Fruit fly (Drosophila melanogaster) whole organism, adult: ENCODE measurements around the gene CG15480.

Experiments
- CG12768 ChIP-seq: fragments of 200-800 bp; sonication (Bioruptor generic); optimal IDR thresholded peaks from 2 replicates; lab custom pipeline; 2017; ENCODE audit warnings: missing biosample characterization, missing genetic modification characterization, mild to moderate bottlenecking, moderate library complexity, missing genetic modification reagents
- CG14711 ChIP-seq: fragments of 200-800 bp; sonication (Bioruptor generic); optimal IDR thresholded peaks from 2 replicates; lab custom pipeline; 2018; ENCODE audit warnings: missing biosample characterization, mild to moderate bottlenecking, missing genetic modification characterization, moderate library complexity
- CG1620 ChIP-seq: fragments of 200-800 bp; sonication (Bioruptor generic); optimal IDR thresholded peaks from 2 replicates; lab custom pipeline; 2016; ENCODE audit warnings: missing biosample characterization, missing genetic modification characterization
- CG33017 ChIP-seq: fragments of 200-800 bp; sonication (Bioruptor generic); optimal IDR thresholded peaks from 2 replicates; lab custom pipeline; 2018; ENCODE audit warnings: missing biosample characterization, mild to moderate bottlenecking, missing genetic modification characterization, moderate library complexity
- CG5204 ChIP-seq: fragments of 200-800 bp; sonication (Bioruptor generic); optimal IDR thresholded peaks from 2 replicates; lab custom pipeline; 2016; ENCODE audit warnings: missing biosample characterization, missing genetic modification characterization
- CG7045 ChIP-seq: fragments of 200-800 bp; sonication (Bioruptor generic); optimal IDR thresholded peaks from 2 replicates; lab custom pipeline; 2017; ENCODE audit warnings: missing biosample characterization, mild to moderate bottlenecking, missing genetic modification characterization
- CG7101 ChIP-seq: fragments of 200-800 bp; sonication (Bioruptor generic); optimal IDR thresholded peaks from 2 replicates; lab custom pipeline; 2018; ENCODE audit warnings: missing biosample characterization, mild to moderate bottlenecking, missing genetic modification characterization, moderate library complexity
- Clk ChIP-seq: fragments of 200-800 bp; sonication (Bioruptor generic); optimal IDR thresholded peaks from 2 replicates; lab custom pipeline; 2017; ENCODE audit warnings: missing biosample characterization, missing genetic modification characterization
- Crg-1 ChIP-seq: fragments of 200-800 bp; sonication (Bioruptor generic); optimal IDR thresholded peaks from 2 replicates; lab custom pipeline; 2016; ENCODE audit warnings: missing biosample characterization, missing genetic modification characterization
- Hr96 ChIP-seq: fragments of 200-800 bp; sonication (Bioruptor generic); optimal IDR thresholded peaks from 2 replicates; lab custom pipeline; 2016; ENCODE audit warnings: missing biosample characterization, missing genetic modification characterization
- Mnt ChIP-seq: fragments of 200-800 bp; sonication (Bioruptor generic); optimal IDR thresholded peaks from 2 replicates; lab custom pipeline; 2016; ENCODE audit warnings: missing biosample characterization, mild to moderate bottlenecking, missing genetic modification characterization
- bab1 ChIP-seq: fragments of 200-800 bp; sonication (Bioruptor generic); optimal IDR thresholded peaks from 3 replicates; lab custom pipeline; 2019; ENCODE audit warnings: missing biosample characterization, mild to moderate bottlenecking, missing genetic modification characterization, moderate library complexity
- cic ChIP-seq: fragments of 200-800 bp; sonication (Bioruptor generic); optimal IDR thresholded peaks from 2 replicates; lab custom pipeline; 2017; ENCODE audit warnings: missing biosample characterization, mild to moderate bottlenecking, missing genetic modification characterization, moderate library complexity
- cnc ChIP-seq, 2 experiments: fragments of >200 bp; optimal IDR thresholded peaks; 2 replicates each; lab custom pipeline; 2017
- kay ChIP-seq: fragments of 200-800 bp; sonication (Bioruptor generic); peaks from one replicate; lab custom pipeline; 2016; ENCODE audit warnings: missing biosample characterization, missing genetic modification characterization, borderline replicate concordance
- ovo ChIP-seq: fragments of 200-800 bp; sonication (Bioruptor generic); optimal IDR thresholded peaks from 2 replicates; lab custom pipeline; 2016; ENCODE audit warnings: missing biosample characterization, missing genetic modification characterization
- pad ChIP-seq: fragments of 200-800 bp; sonication (Bioruptor generic); optimal IDR thresholded peaks from 3 replicates; lab custom pipeline; 2017; ENCODE audit warnings: missing biosample characterization, missing genetic modification characterization, mild to moderate bottlenecking, moderate library complexity, missing genetic modification reagents
- tj ChIP-seq: fragments of 200-800 bp; sonication (Bioruptor generic); optimal IDR thresholded peaks from 3 replicates; lab custom pipeline; 2017; ENCODE audit warnings: missing biosample characterization, mild to moderate bottlenecking, missing genetic modification characterization, moderate library complexity
- toe ChIP-seq: fragments of 200-800 bp; sonication (Bioruptor generic); optimal IDR thresholded peaks from 2 replicates; lab custom pipeline; 2016; ENCODE audit warnings: missing biosample characterization, missing genetic modification characterization

CG15480 gene

dm6 chr2L:13259643-13260042, 34.6 kb upstream of the CG15480 start, which contains the start of gene CG31730:
Gene CG31730 (minus strand): TSS chr2L:13259743.
- TF ChIP-seq CG5204 (GFP tag; lab: Kevin White, UChicago) (no peak), Mnt (GFP tag; lab: Kevin White, UChicago) (no peak), bab1 (GFP tag; lab: Kevin White, UChicago) (no peak), tj (GFP tag; lab: Kevin White, UChicago) (no peak), toe (GFP tag; lab: Kevin White, UChicago) (no peak), kay (GFP tag; lab: Kevin White, UChicago) (no peak), CG7101 (tag; lab: Kevin White, UChicago) (no peak), CG14711 (tag; lab: Kevin White, UChicago) (no peak), ovo (GFP tag; lab: Kevin White, UChicago) (no peak), CG33017 (no peak)

DNA sequence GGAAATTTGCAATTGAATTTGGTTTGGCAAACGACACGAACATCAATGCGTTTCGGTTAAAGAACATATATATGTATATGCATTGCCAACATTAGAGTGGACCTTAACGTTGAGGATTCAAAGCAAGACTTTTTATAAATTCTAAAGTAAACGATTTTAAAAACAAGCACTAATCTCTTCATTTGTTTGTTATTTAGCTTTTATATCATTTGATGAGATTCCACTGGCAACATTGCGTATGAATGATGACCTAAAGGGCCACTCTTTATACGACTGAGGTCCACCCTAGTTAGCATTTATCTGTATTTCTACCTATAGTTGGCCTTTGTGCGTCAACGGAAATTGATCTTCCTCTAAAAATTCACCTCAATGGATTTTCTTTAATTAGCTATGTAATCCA, 33.6 kb upstream of the CG15480 start:
- no peak for TF ChIP-seq CG5204 (GFP tag; lab: Kevin White, UChicago)
- no peak for TF ChIP-seq CG1620 (GFP tag; lab: Kevin White, UChicago)
- TF ChIP-seq Clk (GFP tag; lab: Kevin White, UChicago): no peak
- no peak for TF ChIP-seq pad
- TF ChIP-seq toe (GFP tag; lab: Kevin White, UChicago): no peak
- TF ChIP-seq cic (GFP tag; lab: Kevin White, UChicago): no peak
- no peak for TF ChIP-seq ovo (GFP tag; lab: Kevin White, UChicago)
- TF ChIP-seq CG33017: no peak
- TF ChIP-seq bab1 (GFP tag; lab: Kevin White, UChicago): no peak
- TF ChIP-seq CG7045 (GFP tag; lab: Kevin White, UChicago): no peak

DNA sequence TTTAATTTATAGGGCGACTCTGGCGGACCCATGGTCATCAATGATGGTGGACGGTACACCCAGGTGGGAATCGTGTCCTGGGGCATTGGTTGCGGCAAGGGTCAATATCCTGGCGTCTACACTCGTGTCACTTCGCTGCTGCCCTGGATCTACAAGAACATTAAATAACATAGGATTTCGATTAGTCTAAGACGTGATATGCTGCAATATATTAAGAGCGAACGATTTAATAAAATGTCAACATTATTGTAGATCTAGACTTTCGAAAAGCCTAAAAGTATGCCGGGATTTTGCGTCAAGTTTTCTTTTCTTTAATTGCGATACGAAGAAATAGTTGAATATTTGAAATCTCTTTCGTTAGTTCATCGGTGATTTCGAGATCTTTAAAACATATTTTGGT, 32.1 kb upstream of the CG15480 start, which contains the start of gene Naa20B:
TSS of gene Naa20B (plus strand) at position 301 of the 400 bp plus-strand sequence.
- TF ChIP-seq toe (GFP tag; lab: Kevin White, UChicago) (no peak), pad (no peak), CG14711 (tag; lab: Kevin White, UChicago) (no peak), CG12768 (GFP tag; lab: Kevin White, UChicago) (no peak), Hr96 (no peak), tj (GFP tag; lab: Kevin White, UChicago) (no peak), cic (GFP tag; lab: Kevin White, UChicago) (no peak), CG5204 (GFP tag; lab: Kevin White, UChicago) (no peak), CG33017 (no peak), cnc (optimal IDR thresholded peaks at IDR 0.05; lab: Kevin White, UChicago) (no peak)

DNA sequence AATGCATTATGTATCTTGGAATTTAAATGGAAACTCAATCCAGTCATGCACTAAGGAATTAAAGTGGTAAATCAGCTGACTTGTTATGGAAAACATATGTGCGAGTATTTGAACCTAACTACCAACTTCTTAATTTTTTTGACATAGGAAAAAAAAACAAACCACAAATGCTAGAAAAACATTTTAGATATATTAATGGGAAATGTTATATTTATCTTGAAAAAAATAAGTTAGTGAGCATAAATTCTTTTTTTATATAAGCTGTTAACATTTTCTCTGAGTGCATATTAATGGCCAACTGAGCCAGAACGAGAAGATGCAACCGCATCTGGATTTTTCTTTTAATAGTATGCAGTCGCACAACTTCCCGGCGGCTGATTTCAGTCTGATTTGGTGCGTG, 26.1 kb upstream of the CG15480 start:
- TF ChIP-seq pad (no peak), tj (GFP tag; lab: Kevin White, UChicago) (no peak), bab1 (GFP tag; lab: Kevin White, UChicago) (no peak), CG7045 (GFP tag; lab: Kevin White, UChicago) (no peak), CG14711 (tag; lab: Kevin White, UChicago) (no peak), kay (GFP tag; lab: Kevin White, UChicago) (no peak), Hr96 (no peak), cnc (optimal IDR thresholded peaks at IDR 0.05; lab: Kevin White, UChicago) (no peak), Clk (GFP tag; lab: Kevin White, UChicago) (no peak), toe (GFP tag; lab: Kevin White, UChicago) (no peak), CG1620 (GFP tag; lab: Kevin White, UChicago) (no peak), CG33017 (no peak), ovo (GFP tag; lab: Kevin White, UChicago) (no peak), CG5204 (GFP tag; lab: Kevin White, UChicago) (no peak), Crg-1 (GFP tag; lab: Kevin White, UChicago) (no peak), Mnt (GFP tag; lab: Kevin White, UChicago) (no peak), CG12768 (GFP tag; lab: Kevin White, UChicago) (no peak)

- TF ChIP-seq CG12768 (GFP tag; lab: Kevin White, UChicago): no peak
- peak; percentile 24 for TF ChIP-seq kay (GFP tag; lab: Kevin White, UChicago)
- TF ChIP-seq pad: no peak
- TF ChIP-seq Crg-1 (GFP tag; lab: Kevin White, UChicago): no peak
- TF ChIP-seq Mnt (GFP tag; lab: Kevin White, UChicago): no peak
These were observed 21.0 kb upstream of the CG15480 start, which contains the start of gene CG16820 for dm6 chr2L:13245855-13246645. Gene CG16820 (plus strand): TSS chr2L:13246232.

DNA sequence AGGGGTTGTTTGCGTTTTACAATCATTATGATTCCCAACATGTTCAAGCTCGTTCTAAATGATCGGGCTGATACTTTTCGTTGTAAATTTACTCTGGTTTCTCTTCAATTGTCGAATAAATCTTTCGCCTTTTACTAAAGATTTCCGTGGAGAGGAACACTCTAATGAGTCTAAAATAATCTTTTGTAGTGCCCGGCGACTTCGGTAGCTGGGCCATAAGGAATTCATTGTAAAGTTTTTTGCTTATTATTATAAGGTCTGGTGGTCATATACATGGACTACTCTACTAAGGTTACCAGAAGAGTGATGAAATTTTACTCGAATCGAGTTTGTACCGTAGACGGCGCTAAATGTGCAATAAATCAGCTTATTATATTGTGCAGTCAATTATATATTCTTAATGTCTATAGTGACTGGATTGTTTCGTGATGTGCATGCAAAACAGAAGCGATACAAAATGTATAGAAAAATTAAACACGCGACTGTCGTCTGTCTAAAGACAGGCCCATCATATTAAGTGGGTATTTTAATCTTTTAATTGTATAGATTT, 19.8 kb upstream of the CG15480 start:
- TF ChIP-seq CG5204 (GFP tag; lab: Kevin White, UChicago) (no peak), CG7101 (tag; lab: Kevin White, UChicago) (no peak), bab1 (GFP tag; lab: Kevin White, UChicago) (no peak)

DNA sequence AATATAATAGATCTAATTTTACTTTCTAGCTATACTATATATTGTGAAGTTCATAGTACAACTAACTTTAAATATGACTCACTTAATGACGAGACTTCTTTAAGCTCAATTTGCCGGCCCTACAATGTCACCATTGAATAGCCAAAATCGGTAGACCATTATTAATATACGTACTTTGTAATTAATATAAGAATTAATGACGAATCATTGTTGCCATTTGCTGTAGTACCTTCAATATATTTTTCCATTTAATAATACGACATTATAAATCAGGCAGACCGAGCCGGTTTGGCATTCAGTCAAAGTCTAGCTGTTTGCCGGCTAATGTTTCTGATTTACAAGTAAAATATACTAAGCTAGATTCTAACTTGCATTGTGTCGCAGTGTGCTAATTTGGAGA, 14.6 kb upstream of the CG15480 start, which contains the start of gene Jhbp13:
TSS of gene Jhbp13 (plus strand) at position 301 of the 400 bp plus-strand sequence.
- TF ChIP-seq kay (GFP tag; lab: Kevin White, UChicago): peak; percentile 45
- no peak for TF ChIP-seq Mnt (GFP tag; lab: Kevin White, UChicago)
